Worm (Caenorhabditis elegans) whole organism, late embryonic: ENCODE measurements around the gene tps-2.

ENCODE experiments used
- C38D4.7 ChIP-seq: fragments of 200-800 bp; sonication (Bioruptor generic); optimal IDR thresholded peaks from 2 replicates; lab custom pipeline; 2018; ENCODE audit warnings: mild to moderate bottlenecking, missing genetic modification characterization, moderate library complexity, missing compliant biosample characterization
- K02D7.2 ChIP-seq: sonication (generic microtip); optimal IDR thresholded peaks from 2 replicates; lab custom pipeline; 2017; ENCODE audit warnings: mild to moderate bottlenecking, missing genetic modification characterization, missing compliant biosample characterization
- T23F11.4 ChIP-seq: fragments of 200-800 bp; sonication (Bioruptor generic); optimal IDR thresholded peaks from 2 replicates; lab custom pipeline; 2018; ENCODE audit warnings: mild to moderate bottlenecking, missing genetic modification characterization, missing compliant biosample characterization
- ahr-1 ChIP-seq: sonication (generic microtip); optimal IDR thresholded peaks from 2 replicates; lab custom pipeline; 2016; ENCODE audit warnings: missing genetic modification characterization, missing compliant biosample characterization
- ceh-2 ChIP-seq: sonication (generic microtip); optimal IDR thresholded peaks from 2 replicates; lab custom pipeline; 2016; ENCODE audit warnings: missing genotype, missing genetic modification characterization, missing compliant biosample characterization
- ceh-22 ChIP-seq: sonication (generic microtip); optimal IDR thresholded peaks from 2 replicates; lab custom pipeline; 2017; ENCODE audit warnings: missing biosample characterization, missing genetic modification characterization
- ceh-31 ChIP-seq: sonication (generic microtip); optimal IDR thresholded peaks from 2 replicates; lab custom pipeline; 2016; ENCODE audit warnings: missing genetic modification characterization, missing compliant biosample characterization
- ceh-34 ChIP-seq: sonication (generic microtip); optimal IDR thresholded peaks from 2 replicates; lab custom pipeline; 2016; ENCODE audit warnings: mild to moderate bottlenecking, missing genetic modification characterization, missing compliant biosample characterization
- ceh-45 ChIP-seq: fragments of 200-800 bp; sonication (Bioruptor generic); IDR thresholded peaks from 2 replicates; pipeline ENCODE4 v1.3.6; 2022; ENCODE audit warnings: missing genetic modification reagents, missing genetic modification characterization, missing compliant biosample characterization
- ceh-48 ChIP-seq: sonication (generic microtip); optimal IDR thresholded peaks from 2 replicates; lab custom pipeline; 2016; ENCODE audit warnings: missing genetic modification characterization, inconsistent platforms, missing compliant biosample characterization
- che-1 ChIP-seq: sonication (generic microtip); optimal IDR thresholded peaks from 2 replicates; lab custom pipeline; 2016; ENCODE audit warnings: mild to moderate bottlenecking, missing genetic modification characterization, missing compliant biosample characterization
- dmd-4 ChIP-seq: sonication (generic microtip); optimal IDR thresholded peaks from 2 replicates; lab custom pipeline; 2016; ENCODE audit warnings: borderline replicate concordance, missing genetic modification characterization, missing compliant biosample characterization
- dve-1 ChIP-seq: sonication (generic microtip); optimal IDR thresholded peaks from 2 replicates; lab custom pipeline; 2017; ENCODE audit warnings: antibody characterized with exemption, mild to moderate bottlenecking, missing genetic modification characterization, missing compliant biosample characterization
- elt-2 ChIP-seq: sonication (generic microtip); optimal IDR thresholded peaks from 2 replicates; lab custom pipeline; 2016; ENCODE audit warnings: missing genetic modification reagents, missing genetic modification characterization, missing compliant biosample characterization
- fkh-10 ChIP-seq: fragments of 150-350 bp; optimal IDR thresholded peaks from 2 replicates; lab custom pipeline; 2014; ENCODE audit warnings: missing biosample characterization, missing genetic modification reagents, missing genetic modification characterization
- hlh-13 ChIP-seq: fragments of 200-800 bp; sonication (Bioruptor generic); optimal IDR thresholded peaks from 2 replicates; lab custom pipeline; 2018; ENCODE audit warnings: mild to moderate bottlenecking, missing genetic modification characterization, missing compliant biosample characterization
- hlh-6 ChIP-seq: sonication (generic microtip); optimal IDR thresholded peaks from 2 replicates; lab custom pipeline; 2016; ENCODE audit warnings: missing genotype, missing genetic modification characterization, missing compliant biosample characterization
- hlh-8 ChIP-seq: sonication (generic microtip); optimal IDR thresholded peaks from 2 replicates; lab custom pipeline; 2016; ENCODE audit warnings: missing genotype, missing genetic modification characterization, missing compliant biosample characterization
- madf-2 ChIP-seq: sonication (generic microtip); optimal IDR thresholded peaks from 2 replicates; lab custom pipeline; 2017; ENCODE audit warnings: missing genetic modification characterization, missing compliant biosample characterization
- nfya-1 ChIP-seq: sonication (generic microtip); optimal IDR thresholded peaks from 2 replicates; lab custom pipeline; 2017; ENCODE audit warnings: missing genetic modification characterization, mild to moderate bottlenecking, missing compliant biosample characterization, antibody characterized with exemption, moderate library complexity
- nhr-11 ChIP-seq: fragments of 150-350 bp; optimal IDR thresholded peaks from 2 replicates; lab custom pipeline; 2014; ENCODE audit warnings: missing biosample characterization, missing genetic modification characterization
- nhr-232 ChIP-seq: sonication (generic microtip); optimal IDR thresholded peaks from 2 replicates; lab custom pipeline; 2016; ENCODE audit warnings: missing genetic modification characterization, missing compliant biosample characterization
- npax-4 ChIP-seq: sonication (generic microtip); optimal IDR thresholded peaks from 2 replicates; lab custom pipeline; 2016; ENCODE audit warnings: missing genetic modification characterization, missing compliant biosample characterization
- odd-2 ChIP-seq: sonication (generic microtip); optimal IDR thresholded peaks from 2 replicates; lab custom pipeline; 2017; ENCODE audit warnings: antibody characterized with exemption, mild to moderate bottlenecking, missing genetic modification characterization, missing compliant biosample characterization
- pag-3 ChIP-seq: sonication (generic microtip); optimal IDR thresholded peaks from 2 replicates; lab custom pipeline; 2016; ENCODE audit warnings: missing compliant biosample characterization, missing genetic modification characterization, borderline replicate concordance
- pat-9 ChIP-seq: fragments of 200-800 bp; sonication (Bioruptor generic); optimal IDR thresholded peaks from 2 replicates; lab custom pipeline; 2018; ENCODE audit warnings: mild to moderate bottlenecking, missing genetic modification characterization, moderate library complexity, missing compliant biosample characterization
- pax-1 ChIP-seq: fragments of 150-350 bp; optimal IDR thresholded peaks from 2 replicates; lab custom pipeline; 2014; ENCODE audit warnings: missing biosample characterization, missing genetic modification characterization
- pha-4 ChIP-seq: fragments of 150-350 bp; optimal IDR thresholded peaks from 2 replicates; lab custom pipeline; 2018; ENCODE audit warnings: missing biosample characterization, missing genetic modification reagents, missing genetic modification characterization
- pqm-1 ChIP-seq: sonication (generic microtip); optimal IDR thresholded peaks from 2 replicates; lab custom pipeline; 2016; ENCODE audit warnings: missing genetic modification characterization, missing compliant biosample characterization
- ref-2 ChIP-seq: sonication (generic microtip); optimal IDR thresholded peaks from 2 replicates; lab custom pipeline; 2016; ENCODE audit warnings: missing genetic modification characterization, missing compliant biosample characterization
- sox-2 ChIP-seq: fragments of 200-800 bp; sonication (Bioruptor generic); IDR thresholded peaks from 2 replicates; pipeline ENCODE4 v1.3.6; 2022; ENCODE audit warnings: missing genetic modification reagents, missing genetic modification characterization, missing compliant biosample characterization
- syd-9 ChIP-seq: sonication (generic microtip); optimal IDR thresholded peaks from 2 replicates; lab custom pipeline; 2016; ENCODE audit warnings: mild to moderate bottlenecking, missing genetic modification characterization, moderate library complexity, missing compliant biosample characterization
- tbx-2 ChIP-seq: sonication (generic microtip); optimal IDR thresholded peaks from 2 replicates; lab custom pipeline; 2016; ENCODE audit warnings: missing genetic modification characterization, missing compliant biosample characterization
- tbx-7 ChIP-seq: sonication (generic microtip); optimal IDR thresholded peaks from 2 replicates; lab custom pipeline; 2016; ENCODE audit warnings: missing genotype, missing genetic modification characterization, missing compliant biosample characterization
- ttx-3 ChIP-seq: sonication (generic microtip); optimal IDR thresholded peaks from 2 replicates; lab custom pipeline; 2016; ENCODE audit warnings: missing genetic modification reagents, missing genetic modification characterization, missing compliant biosample characterization
- unc-3 ChIP-seq, 2 experiments: fragments of 200-800 bp in 1 of 2; sonication (Bioruptor generic) in 1 of 2; sonication (generic microtip) in 1 of 2; conservative IDR thresholded peaks in 1 of 2; optimal IDR thresholded peaks in 1 of 2; 2 replicates each; pipeline versions ENCODE4 v1.3.6 to Lab custom; 2016 to 2022; ENCODE audit warnings: missing compliant biosample characterization in 2 of 2, missing genetic modification characterization in 2 of 2, missing genetic modification reagents in 1 of 2
- unc-55 ChIP-seq: sonication (generic microtip); optimal IDR thresholded peaks from 2 replicates; lab custom pipeline; 2017; ENCODE audit warnings: missing biosample characterization, missing genetic modification reagents, missing genetic modification characterization
- unc-86 ChIP-seq: sonication (generic microtip); optimal IDR thresholded peaks from 2 replicates; lab custom pipeline; 2016; ENCODE audit warnings: missing genetic modification characterization, missing compliant biosample characterization
- ztf-16 ChIP-seq: sonication (generic microtip); optimal IDR thresholded peaks from 2 replicates; lab custom pipeline; 2017; ENCODE audit warnings: missing genetic modification characterization, missing compliant biosample characterization

The tps-2 gene

DNA sequence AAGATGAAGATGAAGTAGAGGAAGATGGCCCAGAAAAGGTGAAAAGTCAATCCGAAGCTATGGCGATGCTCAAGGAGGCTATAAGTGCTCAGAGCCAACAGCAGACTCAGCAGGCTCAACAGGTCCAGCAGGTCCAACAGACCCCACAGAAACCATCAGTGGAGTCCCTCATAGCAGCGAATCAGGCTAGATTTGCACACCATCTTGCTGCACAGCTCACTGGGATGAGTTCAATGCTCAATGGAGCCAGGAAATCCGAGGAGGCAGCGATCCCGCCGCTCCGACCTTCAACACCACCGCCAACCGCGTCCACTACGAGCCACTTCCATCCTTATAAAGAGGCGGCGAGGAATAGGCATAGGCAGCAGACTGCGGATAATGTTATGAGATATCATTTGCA is 25.9 kb upstream of the tps-2 start:
- TF ChIP-seq ceh-2 (tag; lab: Kevin White, UChicago) (no peak), ceh-48 (tag; lab: Kevin White, UChicago) (no peak), C38D4.7 (GFP tag; lab: Kevin White, UChicago) (no peak), hlh-13 (GFP tag; lab: Kevin White, UChicago) (no peak), nfya-1 (tag; lab: Kevin White, UChicago) (no peak), dmd-4 (no peak), unc-86 (no peak), hlh-8 (tag; lab: Kevin White, UChicago) (no peak), syd-9 (tag; lab: Kevin White, UChicago) (no peak), sox-2 (GFP tag; lab: Robert Waterston, UW) (no peak), nhr-11 (tag; lab: Kevin White, UChicago) (no peak), K02D7.2 (tag; lab: Kevin White, UChicago) (no peak), pqm-1 (no peak), che-1 (tag; lab: Kevin White, UChicago) (no peak), nhr-232 (tag; lab: Kevin White, UChicago) (no peak), tbx-2 (tag; lab: Kevin White, UChicago) (no peak), pat-9 (tag; lab: Kevin White, UChicago) (no peak)

DNA sequence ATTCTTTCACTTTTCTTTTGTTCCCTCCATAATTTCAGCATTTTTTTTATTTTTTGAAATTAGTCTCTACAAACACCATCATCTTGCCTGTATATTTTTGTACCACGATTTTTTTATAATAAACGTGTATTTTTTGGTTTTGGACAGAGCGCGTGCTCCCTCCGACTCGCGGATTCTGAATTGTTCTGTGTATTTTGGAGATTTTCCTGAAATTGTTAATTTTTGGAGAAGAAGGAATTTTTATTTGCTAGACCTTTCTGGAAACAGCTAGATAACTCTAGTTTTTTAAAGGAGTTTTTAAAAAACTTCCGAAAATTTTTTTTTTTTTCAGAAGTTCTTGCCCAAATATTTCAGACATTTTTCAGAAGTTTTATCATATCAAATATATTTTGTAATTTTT is 24.3 kb upstream of the tps-2 start, which contains the start of gene C01G12.13:
C01G12.13 (plus strand) TSS at position 301 of the 400 bp plus-strand sequence.
- TF ChIP-seq unc-86, result no peak
- no peak for TF ChIP-seq pax-1
- no peak for TF ChIP-seq ceh-45 (GFP tag; lab: Robert Waterston, UW)
- no peak for TF ChIP-seq T23F11.4 (GFP tag; lab: Kevin White, UChicago)
- TF ChIP-seq fkh-10 (GFP tag; lab: Kevin White, UChicago), result no peak
- TF ChIP-seq npax-4 (tag; lab: Kevin White, UChicago), result no peak
- no peak for TF ChIP-seq madf-2 (tag; lab: Kevin White, UChicago)
- no peak for TF ChIP-seq hlh-6 (tag; lab: Kevin White, UChicago)
- TF ChIP-seq unc-55 (GFP tag; lab: Kevin White, UChicago), result no peak

DNA sequence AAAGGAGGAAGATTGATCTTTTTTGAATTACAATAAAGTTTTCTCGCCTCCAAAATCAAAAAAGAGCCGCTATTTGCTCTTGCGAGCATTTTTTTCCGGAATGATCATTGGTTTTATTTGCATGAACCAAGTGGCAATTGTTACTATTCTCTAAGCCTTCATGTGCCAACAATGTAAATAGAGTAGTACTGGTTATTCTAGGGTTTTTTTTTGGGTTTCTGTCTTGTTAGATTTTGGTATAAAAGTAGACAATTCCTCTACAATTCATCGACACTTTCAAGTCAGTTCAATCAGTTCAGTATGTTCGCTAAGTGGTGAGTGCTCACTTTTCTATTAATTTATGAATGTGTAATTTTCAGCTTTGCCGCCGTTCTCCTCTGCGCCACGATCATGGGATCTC is 22.7 kb upstream of the tps-2 start, which contains the start of gene nspb-7:
nspb-7 (plus strand) TSS at position 301 of the 400 bp plus-strand sequence.
- TF ChIP-seq ceh-45 (GFP tag; lab: Robert Waterston, UW), result no peak
- TF ChIP-seq pag-3 (tag; lab: Kevin White, UChicago), result no peak
- TF ChIP-seq unc-55 (GFP tag; lab: Kevin White, UChicago), result no peak
- no peak for TF ChIP-seq unc-3 (GFP tag; conservative IDR thresholded peaks at IDR 0.05; lab: Robert Waterston, UW)
- no peak for TF ChIP-seq unc-3 (tag; optimal IDR thresholded peaks at IDR 0.05; lab: Kevin White, UChicago)
- no peak for TF ChIP-seq sox-2 (GFP tag; lab: Robert Waterston, UW)
- TF ChIP-seq ahr-1 (tag; lab: Kevin White, UChicago), result no peak
- no peak for TF ChIP-seq tbx-7 (tag; lab: Kevin White, UChicago)
- TF ChIP-seq elt-2 (tag; lab: Kevin White, UChicago), result no peak
- TF ChIP-seq pqm-1, result no peak
- TF ChIP-seq ceh-34, result no peak
- no peak for TF ChIP-seq ztf-16 (tag; lab: Kevin White, UChicago)
- no peak for TF ChIP-seq ceh-2 (tag; lab: Kevin White, UChicago)
- TF ChIP-seq nfya-1 (tag; lab: Kevin White, UChicago), result no peak
- no peak for TF ChIP-seq ref-2 (tag; lab: Kevin White, UChicago)
- no peak for TF ChIP-seq ttx-3
- TF ChIP-seq dve-1 (tag; lab: Kevin White, UChicago), result no peak
- TF ChIP-seq ceh-22 (tag; lab: Kevin White, UChicago), result no peak
- TF ChIP-seq C38D4.7 (GFP tag; lab: Kevin White, UChicago), result no peak

DNA sequence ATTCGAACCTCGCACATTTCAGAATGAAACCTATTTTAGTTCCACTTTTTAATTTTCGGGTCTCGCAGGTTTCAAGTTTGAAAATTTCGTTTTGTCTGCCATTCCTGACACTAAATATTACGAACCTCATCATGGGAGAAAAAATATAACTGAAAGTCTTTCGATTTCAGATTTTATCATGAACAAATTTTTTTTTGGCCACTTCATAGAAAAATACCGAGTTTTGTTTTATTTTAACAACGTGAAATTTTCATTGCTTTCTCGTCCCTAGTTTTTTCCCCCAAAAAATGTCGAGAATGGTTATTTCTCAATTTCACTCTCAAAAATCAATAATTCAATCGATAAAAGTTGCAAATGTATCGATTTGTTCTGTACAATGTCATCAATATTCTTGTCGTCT is 22.0 kb upstream of the tps-2 start, which contains the start of gene C01G12.9:
C01G12.9 (plus strand) TSS at position 301 of the 400 bp plus-strand sequence.
- no peak for TF ChIP-seq pqm-1
- TF ChIP-seq ceh-31 (tag; lab: Kevin White, UChicago), result no peak
- no peak for TF ChIP-seq pha-4 (tag; lab: Kevin White, UChicago)
- no peak for TF ChIP-seq ahr-1 (tag; lab: Kevin White, UChicago)
- TF ChIP-seq ceh-34, result no peak
- TF ChIP-seq elt-2 (tag; lab: Kevin White, UChicago), result no peak
- no peak for TF ChIP-seq odd-2 (tag; lab: Kevin White, UChicago)
